Fruit fly (Drosophila melanogaster): ENCODE data around the gene Jon25Bii.

Jon25Bii gene

dm6 chr2L:4907986-4908385 lies 45.0 kb downstream of the Jon25Bii start (continued):
- peak; percentile 55 for TF ChIP-seq Dek (tag; optimal IDR thresholded peaks at IDR 0.05)
- no peak for TF ChIP-seq Poxn (GFP tag; IDR thresholded peaks at IDR 0.05)
- no peak for TF ChIP-seq sima (GFP tag; optimal IDR thresholded peaks at IDR 0.05)
- peak; percentile 85 for TF ChIP-seq Drgx (GFP tag; IDR thresholded peaks at IDR 0.05)
- peak; percentile 59 for TF ChIP-seq CG8281 (tag; optimal IDR thresholded peaks at IDR 0.05)
- peak; percentile 77 for TF ChIP-seq nerfin-1 (tag; optimal IDR thresholded peaks at IDR 0.05)
- peak; percentile 75 for TF ChIP-seq CG1024 (GFP tag; IDR thresholded peaks at IDR 0.05)
- no peak for TF ChIP-seq NFAT (GFP tag; IDR thresholded peaks at IDR 0.05)
- peak; percentile 12 for TF ChIP-seq zf30C (GFP tag; optimal IDR thresholded peaks at IDR 0.05)
- TF ChIP-seq CG9437 (GFP tag; optimal IDR thresholded peaks at IDR 0.05) = peak; percentile 68
- peak; percentile 62 for TF ChIP-seq CG6854 (GFP tag; optimal IDR thresholded peaks at IDR 0.05)
- peak; percentile 38; the same call in 1 of the 2 replicates for TF ChIP-seq ssp (GFP tag; IDR thresholded peaks at IDR 0.05)
- no peak for TF ChIP-seq ac (GFP tag; optimal IDR thresholded peaks at IDR 0.05)
- TF ChIP-seq corto (GFP tag; optimal IDR thresholded peaks at IDR 0.05) = no peak
- peak; percentile 67 for TF ChIP-seq Ssrp (tag; optimal IDR thresholded peaks at IDR 0.05)
- TF ChIP-seq Dbx (GFP tag; IDR thresholded peaks at IDR 0.05) = no peak
- TF ChIP-seq CG2712 (tag; optimal IDR thresholded peaks at IDR 0.05) = peak; percentile 78
- peak; percentile 82 for TF ChIP-seq Asciz (GFP tag; optimal IDR thresholded peaks at IDR 0.05)
- TF ChIP-seq Xrp1 (GFP tag; IDR thresholded peaks at IDR 0.05) = peak; percentile 72
- TF ChIP-seq Nf-YB (GFP tag; optimal IDR thresholded peaks at IDR 0.05) = peak; percentile 51
- peak; percentile 18 for TF ChIP-seq CG10274 (GFP tag; optimal IDR thresholded peaks at IDR 0.05)
- TF ChIP-seq Rx (GFP tag; IDR thresholded peaks at IDR 0.05) = no peak
- peak; percentile 10 for TF ChIP-seq fd64A (GFP tag; optimal IDR thresholded peaks at IDR 0.05)
- peak; percentile 69 for TF ChIP-seq lab (GFP tag; optimal IDR thresholded peaks at IDR 0.05)
- TF ChIP-seq crp (GFP tag; optimal IDR thresholded peaks at IDR 0.05) = peak in 1 of 2 experiments; percentile 1
- peak; percentile 21 for TF ChIP-seq MTF-1 (GFP tag; optimal IDR thresholded peaks at IDR 0.05; ENCODE audit: borderline replicate concordance)
- peak; percentile 76 for TF ChIP-seq Blimp-1 (GFP tag; optimal IDR thresholded peaks at IDR 0.05)
- TF ChIP-seq Sry-β (GFP tag; optimal IDR thresholded peaks at IDR 0.05) = no peak
- no peak for TF ChIP-seq pita (GFP tag; optimal IDR thresholded peaks at IDR 0.05)
- peak; percentile 63 for TF ChIP-seq dimm (GFP tag; IDR thresholded peaks at IDR 0.05)

DNA sequence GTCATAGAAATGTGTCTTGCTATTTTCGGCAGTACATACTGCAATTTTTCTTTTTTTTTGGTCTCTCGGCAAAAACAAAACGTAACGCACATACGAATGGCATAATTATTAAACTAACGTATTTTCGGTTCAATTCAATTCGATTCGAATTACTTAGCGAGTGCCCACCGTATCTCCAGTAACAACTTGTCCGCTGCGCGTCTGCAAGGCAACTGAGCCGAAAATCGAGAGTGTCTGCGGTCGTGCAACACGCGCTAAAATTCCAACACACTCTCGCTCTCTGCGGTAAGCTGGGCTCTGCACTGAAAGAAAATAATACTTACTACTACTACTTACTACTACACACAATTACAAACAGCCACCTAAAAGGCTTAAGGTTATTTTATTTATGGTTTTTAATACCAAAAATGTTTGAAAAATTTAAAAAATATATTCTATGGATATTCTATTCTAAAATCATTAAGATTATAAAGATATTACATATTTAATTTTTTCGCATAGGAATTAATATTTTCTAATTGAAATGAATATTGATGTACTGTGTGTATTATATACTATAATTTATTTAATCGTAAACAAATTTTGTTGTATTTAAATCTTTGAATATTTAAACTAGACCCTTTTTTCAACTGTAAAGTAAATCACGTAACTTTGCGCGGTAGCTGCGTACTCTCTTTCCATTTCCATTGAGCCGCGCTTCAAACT lies 46.2 kb downstream of the Jon25Bii start, which contains the start of gene snsl:
Gene snsl, minus strand, starts transcription at position 217 of the 705 bp plus-strand sequence.
- TF ChIP-seq CG9215 (GFP tag; IDR thresholded peaks at IDR 0.05) = no peak
- TF ChIP-seq CG10959 (GFP tag; IDR thresholded peaks at IDR 0.05) = no peak
- no peak for TF ChIP-seq CG43689 (GFP tag; IDR thresholded peaks at IDR 0.05)
- TF ChIP-seq ara (GFP tag; IDR thresholded peaks at IDR 0.05) = no peak
- TF ChIP-seq CG14965 (GFP tag; optimal IDR thresholded peaks at IDR 0.05; ENCODE audit: borderline replicate concordance) = no peak
- TF ChIP-seq D (optimal IDR thresholded peaks at IDR 0.05) = no peak
- TF ChIP-seq D (GFP tag; optimal IDR thresholded peaks at IDR 0.05) = peak; percentile 36
- no peak for TF ChIP-seq zen2 (GFP tag; IDR thresholded peaks at IDR 0.05; ENCODE audit: partially characterized antibody)
- peak; percentile 9 to 12 for TF ChIP-seq Pdp1 (GFP tag; optimal IDR thresholded peaks at IDR 0.05)
- TF ChIP-seq ab (GFP tag; optimal IDR thresholded peaks at IDR 0.05) = no peak
- peak; percentile 8 for TF ChIP-seq slou (GFP tag; optimal IDR thresholded peaks at IDR 0.05)
- no peak for TF ChIP-seq wor (GFP tag; IDR thresholded peaks at IDR 0.05)
- no peak for TF ChIP-seq CG12219 (GFP tag; optimal IDR thresholded peaks at IDR 0.05)
- TF ChIP-seq lov (optimal IDR thresholded peaks at IDR 0.05) = no peak
- no peak for TF ChIP-seq lov (GFP tag; IDR thresholded peaks at IDR 0.05)
- no peak for TF ChIP-seq inv (GFP tag; IDR thresholded peaks at IDR 0.05; ENCODE audit: partially characterized antibody)
- no peak for TF ChIP-seq CG8290 (GFP tag; optimal IDR thresholded peaks at IDR 0.05)
- TF ChIP-seq CG8290 (tag; optimal IDR thresholded peaks at IDR 0.05) = peak in 1 of 2 experiments; percentile 42
- peak; percentile 55 for TF ChIP-seq PHDP (tag; optimal IDR thresholded peaks at IDR 0.05)
- TF ChIP-seq CG7745 (tag; optimal IDR thresholded peaks at IDR 0.05) = no peak
- no peak for TF ChIP-seq oc (tag; optimal IDR thresholded peaks at IDR 0.05)

Measured in whole organism, embryonic.